Worm (Caenorhabditis elegans): ENCODE measurements around the gene F18C5.5.

ce11 chrII:6581236-6581635 lies 14.7 kb upstream of the F18C5.5 start, which contains the start of gene C56C10.6:
- TF ChIP-seq R02D3.7 (tag; optimal IDR thresholded peaks at IDR 0.05), result no peak
- TF ChIP-seq nhr-10 (tag; optimal IDR thresholded peaks at IDR 0.05), result no peak
- TF ChIP-seq sma-3 (GFP tag; optimal IDR thresholded peaks at IDR 0.05), result no peak
- no peak for TF ChIP-seq unc-39 (tag; optimal IDR thresholded peaks at IDR 0.05)
- TF ChIP-seq fos-1 (tag; optimal IDR thresholded peaks at IDR 0.05), result no peak
- no peak for TF ChIP-seq lsy-2 (tag; optimal IDR thresholded peaks at IDR 0.05)
- TF ChIP-seq nhr-21 (tag; optimal IDR thresholded peaks at IDR 0.05), result no peak
- TF ChIP-seq ztf-11 (tag; optimal IDR thresholded peaks at IDR 0.05), result no peak
- no peak for TF ChIP-seq mdl-1 (tag; optimal IDR thresholded peaks at IDR 0.05)
- TF ChIP-seq lin-39 (tag; optimal IDR thresholded peaks at IDR 0.05), result no peak
- TF ChIP-seq alr-1 (tag; optimal IDR thresholded peaks at IDR 0.05), result no peak
